Worm (Caenorhabditis elegans) whole organism, L4 larva: ENCODE measurements around the gene tmem-184.
A peak's percentile ranks its signal among the peaks of the same experiment; 100 is the strongest.

Source experiments
- F10B5.3 ChIP-seq: sonication (generic microtip); optimal IDR thresholded peaks from 2 replicates; lab custom pipeline; 2016; ENCODE audit warnings: mild to moderate bottlenecking, missing genetic modification characterization, missing compliant biosample characterization
- F44E2.7 ChIP-seq: fragments of 200-800 bp; sonication (Bioruptor generic); IDR thresholded peaks from 2 replicates; pipeline ENCODE4 v2.1.2; 2022; ENCODE audit warnings: missing genetic modification characterization, missing compliant biosample characterization
- T20F7.1 ChIP-seq: fragments of 200-800 bp; sonication (Bioruptor generic); optimal IDR thresholded peaks from 2 replicates; lab custom pipeline; 2018; ENCODE audit warnings: mild to moderate bottlenecking, missing genetic modification characterization, missing compliant biosample characterization
- Y5F2A.4 ChIP-seq: fragments of 200-800 bp; sonication (Bioruptor generic); optimal IDR thresholded peaks from 2 replicates; lab custom pipeline; 2018; ENCODE audit warnings: mild to moderate bottlenecking, missing genetic modification characterization, missing compliant biosample characterization
- Y75B8A.6 ChIP-seq: fragments of 200-800 bp; sonication (Bioruptor generic); IDR thresholded peaks from 2 replicates; pipeline ENCODE4 v1.3.6; 2022; ENCODE audit warnings: missing genetic modification reagents, missing genetic modification characterization, missing compliant biosample characterization
- ZK546.5 ChIP-seq, 2 experiments: sonication (generic microtip); optimal IDR thresholded peaks; 2 replicates each; lab custom pipeline; 2017; ENCODE audit warnings: missing biosample characterization in 2 of 2, missing genetic modification characterization in 2 of 2
- aha-1 ChIP-seq: fragments of 150-350 bp; peaks from one replicate; lab custom pipeline; 2014; ENCODE audit warnings: missing biosample characterization, missing genetic modification characterization
- arid-1 ChIP-seq: fragments of 200-800 bp; sonication (Bioruptor generic); conservative IDR thresholded peaks from 2 replicates; pipeline ENCODE4 v1.3.6; 2022; ENCODE audit warnings: missing genetic modification reagents, missing genetic modification characterization, missing compliant biosample characterization
- ceh-20 ChIP-seq: fragments of 200-800 bp; sonication (Bioruptor generic); IDR thresholded peaks from 2 replicates; pipeline ENCODE4 v1.3.6; 2022; ENCODE audit warnings: missing genetic modification reagents, missing genetic modification characterization, missing compliant biosample characterization
- ceh-82 ChIP-seq: sonication (generic microtip); optimal IDR thresholded peaks from 2 replicates; lab custom pipeline; 2017; ENCODE audit warnings: missing biosample characterization, missing genetic modification characterization
- ctbp-1 ChIP-seq: fragments of 200-800 bp; sonication (Bioruptor generic); IDR thresholded peaks from 2 replicates; pipeline ENCODE4 v1.3.6; 2022; ENCODE audit warnings: missing genetic modification reagents, missing genetic modification characterization, missing compliant biosample characterization
- daf-16 ChIP-seq, 3 experiments: sonication (generic microtip); optimal IDR thresholded peaks; 2 replicates each; lab custom pipeline; 2016 to 2017; ENCODE audit warnings: missing genetic modification characterization in 3 of 3, missing genetic modification reagents in 3 of 3, mild to moderate bottlenecking in 2 of 3, missing compliant biosample characterization in 2 of 3, missing biosample characterization in 1 of 3, moderate library complexity in 1 of 3
- dmd-6 ChIP-seq: fragments of 200-800 bp; sonication (Bioruptor generic); IDR thresholded peaks from 2 replicates; pipeline ENCODE4 v1.3.6; 2022; ENCODE audit warnings: missing genetic modification reagents, missing genetic modification characterization, missing compliant biosample characterization
- dpl-1 ChIP-seq: fragments of 150-350 bp; optimal IDR thresholded peaks from 2 replicates; lab custom pipeline; 2014; ENCODE audit warnings: missing biosample characterization, missing genetic modification reagents, missing genetic modification characterization
- dve-1 ChIP-seq: sonication (generic microtip); optimal IDR thresholded peaks from 2 replicates; lab custom pipeline; 2017; ENCODE audit warnings: antibody characterized with exemption, mild to moderate bottlenecking, missing genetic modification characterization, missing compliant biosample characterization; ENCODE audit not compliant: insufficient read depth
- egl-27 ChIP-seq: sonication (generic microtip); optimal IDR thresholded peaks from 3 replicates; lab custom pipeline; 2017; ENCODE audit warnings: missing biosample characterization, missing genetic modification reagents, missing genetic modification characterization
- egl-43 ChIP-seq: fragments of 200-800 bp; sonication (Bioruptor generic); IDR thresholded peaks from 2 replicates; pipeline ENCODE4 v1.3.6; 2022; ENCODE audit warnings: missing genetic modification reagents, missing genetic modification characterization, missing compliant biosample characterization
- fkh-10 ChIP-seq: fragments of 150-350 bp; optimal IDR thresholded peaks from 2 replicates; lab custom pipeline; 2014; ENCODE audit warnings: missing biosample characterization, missing genetic modification reagents, missing genetic modification characterization
- gei-8 ChIP-seq: fragments of 200-800 bp; sonication (Bioruptor generic); optimal IDR thresholded peaks from 2 replicates; lab custom pipeline; 2018; ENCODE audit warnings: mild to moderate bottlenecking, missing genetic modification characterization, missing compliant biosample characterization
- hif-1 ChIP-seq, 2 experiments: sonication (generic microtip); optimal IDR thresholded peaks; 2 replicates each; lab custom pipeline; 2016 to 2017; ENCODE audit warnings: missing compliant biosample characterization in 2 of 2, missing genetic modification characterization in 2 of 2, missing genetic modification reagents in 2 of 2, missing genotype in 2 of 2, mild to moderate bottlenecking in 1 of 2
- hlh-11 ChIP-seq: fragments of 200-800 bp; sonication (Bioruptor generic); optimal IDR thresholded peaks from 2 replicates; lab custom pipeline; 2018; ENCODE audit warnings: mild to moderate bottlenecking, missing genetic modification characterization, missing compliant biosample characterization
- hmg-1.1 ChIP-seq: fragments of 200-800 bp; sonication (Bioruptor generic); IDR thresholded peaks from 2 replicates; pipeline ENCODE4 v1.3.6; 2022; ENCODE audit warnings: missing genetic modification reagents, missing genetic modification characterization, missing compliant biosample characterization
- jun-1 ChIP-seq: fragments of 150-350 bp; optimal IDR thresholded peaks from 2 replicates; lab custom pipeline; 2014; ENCODE audit warnings: missing biosample characterization, missing genetic modification reagents, missing genetic modification characterization
- lin-13 ChIP-seq: fragments of 150-350 bp; optimal IDR thresholded peaks from 2 replicates; lab custom pipeline; 2014; ENCODE audit warnings: missing biosample characterization, missing genetic modification reagents, missing genetic modification characterization
- lin-29 ChIP-seq: fragments of 200-800 bp; sonication (Bioruptor generic); IDR thresholded peaks from 2 replicates; pipeline ENCODE4 v1.3.6; 2022; ENCODE audit warnings: missing genetic modification reagents, missing genetic modification characterization, missing compliant biosample characterization
- lin-38 ChIP-seq: fragments of 200-800 bp; sonication (Bioruptor generic); IDR thresholded peaks from 2 replicates; pipeline ENCODE4 v1.3.6; 2022; ENCODE audit warnings: missing genetic modification reagents, missing genetic modification characterization, missing compliant biosample characterization
- lir-3 ChIP-seq: sonication (generic microtip); optimal IDR thresholded peaks from 2 replicates; lab custom pipeline; 2016; ENCODE audit warnings: mild to moderate bottlenecking, missing genetic modification characterization, missing compliant biosample characterization
- lsy-2 ChIP-seq, 2 experiments: fragments of 150-350 bp in 1 of 2; sonication (generic microtip) in 1 of 2; optimal IDR thresholded peaks; 2 replicates each; lab custom pipeline; 2014 to 2017; ENCODE audit warnings: missing biosample characterization in 2 of 2, missing genetic modification characterization in 2 of 2
- madf-9 ChIP-seq: fragments of 200-800 bp; sonication (Bioruptor generic); conservative IDR thresholded peaks from 2 replicates; pipeline ENCODE4 v1.3.6; 2022; ENCODE audit warnings: missing genetic modification reagents, missing genetic modification characterization, missing compliant biosample characterization
- mes-2 ChIP-seq: sonication (generic microtip); optimal IDR thresholded peaks from 2 replicates; lab custom pipeline; 2016; ENCODE audit warnings: missing genotype, mild to moderate bottlenecking, missing genetic modification characterization, missing compliant biosample characterization; ENCODE audit not compliant: poor library complexity, severe bottlenecking
- mxl-3 ChIP-seq: fragments of 200-800 bp; sonication (Bioruptor generic); optimal IDR thresholded peaks from 2 replicates; lab custom pipeline; 2018; ENCODE audit warnings: mild to moderate bottlenecking, missing genetic modification characterization, missing compliant biosample characterization
- nhr-10 ChIP-seq: fragments of 150-350 bp; optimal IDR thresholded peaks from 2 replicates; lab custom pipeline; 2014; ENCODE audit warnings: missing biosample characterization, missing genetic modification characterization
- nhr-102 ChIP-seq: sonication (generic microtip); optimal IDR thresholded peaks from 2 replicates; lab custom pipeline; 2016; ENCODE audit warnings: mild to moderate bottlenecking, missing genetic modification characterization, moderate library complexity, missing compliant biosample characterization
- nhr-11 ChIP-seq: fragments of 150-350 bp; optimal IDR thresholded peaks from 2 replicates; lab custom pipeline; 2014; ENCODE audit warnings: missing biosample characterization, missing genetic modification characterization
- nhr-111 ChIP-seq: fragments of 200-800 bp; sonication (Bioruptor generic); optimal IDR thresholded peaks from 2 replicates; lab custom pipeline; 2018; ENCODE audit warnings: mild to moderate bottlenecking, missing genetic modification characterization, missing compliant biosample characterization
- nhr-28 ChIP-seq: fragments of 150-350 bp; optimal IDR thresholded peaks from 2 replicates; lab custom pipeline; 2014; ENCODE audit warnings: missing biosample characterization, missing genetic modification characterization
- nhr-42 ChIP-seq: fragments of 200-800 bp; sonication (Bioruptor generic); IDR thresholded peaks from 2 replicates; pipeline ENCODE4 v1.3.6; 2022; ENCODE audit warnings: missing genetic modification characterization, missing compliant biosample characterization
- nhr-6 ChIP-seq: fragments of 150-350 bp; optimal IDR thresholded peaks from 2 replicates; lab custom pipeline; 2014; ENCODE audit warnings: missing biosample characterization, missing genetic modification characterization
- nhr-76 ChIP-seq: fragments of 150-350 bp; optimal IDR thresholded peaks from 2 replicates; lab custom pipeline; 2014; ENCODE audit warnings: missing biosample characterization, missing genetic modification characterization
- nhr-77 ChIP-seq: fragments of 150-350 bp; optimal IDR thresholded peaks from 2 replicates; lab custom pipeline; 2014; ENCODE audit warnings: missing biosample characterization, missing genetic modification characterization
- php-3 ChIP-seq: fragments of 200-800 bp; sonication (Bioruptor generic); IDR thresholded peaks from 2 replicates; pipeline ENCODE4 v1.3.6; 2022; ENCODE audit warnings: missing genetic modification reagents, missing genetic modification characterization, missing compliant biosample characterization
- rbr-2 ChIP-seq: sonication (generic microtip); optimal IDR thresholded peaks from 2 replicates; lab custom pipeline; 2016; ENCODE audit warnings: missing genotype, missing genetic modification characterization, missing compliant biosample characterization
- saeg-2 ChIP-seq: fragments of 200-800 bp; sonication (Bioruptor generic); IDR thresholded peaks from 2 replicates; pipeline ENCODE4 v1.3.6; 2022; ENCODE audit warnings: missing genetic modification reagents, missing genetic modification characterization, missing compliant biosample characterization
- set-16 ChIP-seq: fragments of 200-800 bp; sonication (Bioruptor generic); IDR thresholded peaks from 2 replicates; pipeline ENCODE4 v1.3.6; 2022; ENCODE audit warnings: missing genetic modification reagents, missing genetic modification characterization, missing compliant biosample characterization
- spr-1 ChIP-seq: sonication (generic microtip); optimal IDR thresholded peaks from 2 replicates; lab custom pipeline; 2016; ENCODE audit warnings: mild to moderate bottlenecking, missing genetic modification characterization, missing compliant biosample characterization
- spr-3 ChIP-seq: fragments of 200-800 bp; sonication (Bioruptor generic); optimal IDR thresholded peaks from 2 replicates; lab custom pipeline; 2018; ENCODE audit warnings: mild to moderate bottlenecking, missing genetic modification characterization, missing compliant biosample characterization
- unc-130 ChIP-seq: sonication (generic microtip); optimal IDR thresholded peaks from 2 replicates; lab custom pipeline; 2016; ENCODE audit warnings: missing genetic modification reagents, missing genetic modification characterization, missing compliant biosample characterization
- zag-1 ChIP-seq: fragments of 150-350 bp; optimal IDR thresholded peaks from 2 replicates; lab custom pipeline; 2014; ENCODE audit warnings: missing biosample characterization, missing genetic modification characterization
- zfp-3 ChIP-seq: fragments of 200-800 bp; sonication (Bioruptor generic); conservative IDR thresholded peaks from 2 replicates; pipeline ENCODE4 v1.3.6; 2022; ENCODE audit warnings: missing genetic modification reagents, missing genetic modification characterization, missing compliant biosample characterization
- zip-2 ChIP-seq: fragments of 150-350 bp; optimal IDR thresholded peaks from 2 replicates; lab custom pipeline; 2014; ENCODE audit warnings: missing biosample characterization, missing genetic modification characterization

The tmem-184 gene

DNA sequence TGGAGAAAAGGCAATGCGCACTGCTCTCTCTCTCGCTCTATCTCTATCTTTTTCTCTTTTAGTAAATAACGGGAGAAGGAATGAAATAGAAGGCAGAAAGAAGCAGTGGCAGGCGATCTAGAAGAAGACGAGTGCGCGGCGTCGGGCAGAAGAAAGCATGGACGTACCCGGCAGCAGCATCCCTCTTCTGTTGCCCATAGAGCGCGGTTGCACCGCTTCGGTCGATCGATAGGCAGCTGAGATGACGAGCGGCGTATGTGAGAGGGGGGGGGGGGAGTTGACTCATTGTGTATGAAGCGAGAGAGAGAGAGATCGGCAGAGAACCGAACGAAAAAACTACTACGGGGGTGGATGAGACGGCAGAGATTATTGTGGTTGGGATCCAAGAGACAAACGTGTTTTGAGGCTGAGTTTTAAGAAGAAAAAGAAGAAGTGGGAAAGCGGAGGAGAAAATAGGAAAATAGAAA is 1.5 kb upstream of the tmem-184 start (continued):
- TF ChIP-seq nhr-111 (no peak), dpl-1 (GFP tag; lab: Kevin White, UChicago) (peak; percentile 63), nhr-10 (tag; lab: Kevin White, UChicago) (peak; percentile 72), hmg-1.1 (peak; percentile 95), egl-43 (GFP tag; lab: Robert Waterston, UW) (peak; percentile 95), lir-3 (tag; lab: Kevin White, UChicago) (peak; percentile 21), F44E2.7 (no peak), fkh-10 (GFP tag; lab: Kevin White, UChicago) (peak; percentile 97), ceh-82 (no peak), set-16 (peak; percentile 99), nhr-6 (tag; lab: Kevin White, UChicago) (peak; percentile 90), nhr-28 (tag; lab: Kevin White, UChicago) (peak; percentile 85), lin-13 (GFP tag; lab: Kevin White, UChicago) (peak; percentile 89), php-3 (GFP tag; lab: Robert Waterston, UW) (0 out of 2 replicates have a peak, but pooled peaks have one; percentile 30), arid-1 (GFP tag; lab: Robert Waterston, UW) (peak; percentile 69), aha-1 (peak; percentile 99), madf-9 (peak; percentile 77), hlh-11 (tag; lab: Kevin White, UChicago) (peak; percentile 99), Y5F2A.4 (peak; percentile 56), rbr-2 (tag; lab: Kevin White, UChicago) (peak; percentile 97), mes-2 (tag; lab: Kevin White, UChicago) (peak; percentile 76), mxl-3 (peak; percentile 97), nhr-76 (tag; lab: Kevin White, UChicago) (no peak), F10B5.3 (tag; lab: Kevin White, UChicago) (peak; percentile 36), gei-8 (GFP tag; lab: Kevin White, UChicago) (peak; percentile 82), nhr-77 (peak; percentile 76), saeg-2 (no peak; the same call in 1 of the 2 replicates), lin-38 (GFP tag; lab: Robert Waterston, UW) (peak; percentile 98), lsy-2 (tag; optimal IDR thresholded peaks at IDR 0.05; lab: Kevin White, UChicago) (peak; percentile 73 to 88), zip-2 (tag; lab: Kevin White, UChicago) (peak; percentile 45), zag-1 (tag; lab: Kevin White, UChicago) (peak; percentile 49), nhr-102 (tag; lab: Kevin White, UChicago) (peak; percentile 75), nhr-42 (GFP tag; lab: Robert Waterston, UW) (0 out of 2 replicates have a peak, but pooled peaks have one; percentile 46), spr-3 (peak; percentile 69), zfp-3 (GFP tag; lab: Robert Waterston, UW) (no peak), ceh-20 (GFP tag; lab: Robert Waterston, UW) (peak; percentile 88; the same call in 1 of the 2 replicates), ctbp-1 (peak; percentile 97), hif-1 (tag; optimal IDR thresholded peaks at IDR 0.05; lab: Kevin White, UChicago) (peak; percentile 31 to 88), unc-130 (GFP tag; lab: Kevin White, UChicago) (no peak), dmd-6 (GFP tag; lab: Robert Waterston, UW) (peak; percentile 86), spr-1 (tag; lab: Kevin White, UChicago) (peak; percentile 84), dve-1 (tag; lab: Kevin White, UChicago) (peak; percentile 90), ZK546.5 (tag; optimal IDR thresholded peaks at IDR 0.05; lab: Kevin White, UChicago) (no peak), jun-1 (tag; lab: Kevin White, UChicago) (peak; percentile 83), lin-29 (no peak), Y75B8A.6 (no peak), T20F7.1 (peak; percentile 81), nhr-11 (tag; lab: Kevin White, UChicago) (peak; percentile 92), daf-16 (GFP tag; optimal IDR thresholded peaks at IDR 0.05; lab: Kevin White, UChicago) (peak in 1 of 2 experiments; percentile 95), daf-16 (tag; optimal IDR thresholded peaks at IDR 0.05; lab: Kevin White, UChicago) (peak; percentile 33), egl-27 (tag; lab: Kevin White, UChicago) (no peak)
